Worm (Caenorhabditis elegans) whole organism, mixed stage, embryonic: ENCODE results near the gene ssp-34.

Experiments used
- blmp-1 ChIP-seq: fragments of 150-350 bp; optimal IDR thresholded peaks from 2 replicates; lab custom pipeline; 2014; ENCODE audit warnings: missing biosample characterization, missing genetic modification characterization
- ces-1 ChIP-seq: fragments of 150-350 bp; optimal IDR thresholded peaks from 2 replicates; lab custom pipeline; 2014; ENCODE audit warnings: missing biosample characterization, missing genetic modification reagents, missing genetic modification characterization
- elt-3 ChIP-seq: fragments of 150-350 bp; optimal IDR thresholded peaks from 2 replicates; lab custom pipeline; 2014; ENCODE audit warnings: missing biosample characterization, missing genetic modification characterization
- nhr-12 ChIP-seq: fragments of 150-350 bp; optimal IDR thresholded peaks from 2 replicates; lab custom pipeline; 2014; ENCODE audit warnings: missing biosample characterization, missing genetic modification characterization
- nhr-237 ChIP-seq: fragments of 150-350 bp; optimal IDR thresholded peaks from 2 replicates; lab custom pipeline; 2014; ENCODE audit warnings: missing biosample characterization, missing genetic modification characterization
- nhr-28 ChIP-seq: fragments of 150-350 bp; optimal IDR thresholded peaks from 2 replicates; lab custom pipeline; 2014; ENCODE audit warnings: missing biosample characterization, missing genetic modification characterization
- snpc-4 ChIP-seq: fragments of 150-350 bp; optimal IDR thresholded peaks from 2 replicates; lab custom pipeline; 2014; ENCODE audit warnings: missing biosample characterization, missing genetic modification characterization
- unc-39 ChIP-seq: fragments of 150-350 bp; optimal IDR thresholded peaks from 2 replicates; lab custom pipeline; 2014; ENCODE audit warnings: missing biosample characterization, missing genetic modification characterization
- unc-62 ChIP-seq: fragments of 150-350 bp; optimal IDR thresholded peaks from 2 replicates; lab custom pipeline; 2014; ENCODE audit warnings: missing biosample characterization, missing genetic modification reagents, missing genetic modification characterization
- ztf-11 ChIP-seq: fragments of 150-350 bp; optimal IDR thresholded peaks from 2 replicates; lab custom pipeline; 2014; ENCODE audit warnings: missing biosample characterization, missing genetic modification characterization

DNA sequence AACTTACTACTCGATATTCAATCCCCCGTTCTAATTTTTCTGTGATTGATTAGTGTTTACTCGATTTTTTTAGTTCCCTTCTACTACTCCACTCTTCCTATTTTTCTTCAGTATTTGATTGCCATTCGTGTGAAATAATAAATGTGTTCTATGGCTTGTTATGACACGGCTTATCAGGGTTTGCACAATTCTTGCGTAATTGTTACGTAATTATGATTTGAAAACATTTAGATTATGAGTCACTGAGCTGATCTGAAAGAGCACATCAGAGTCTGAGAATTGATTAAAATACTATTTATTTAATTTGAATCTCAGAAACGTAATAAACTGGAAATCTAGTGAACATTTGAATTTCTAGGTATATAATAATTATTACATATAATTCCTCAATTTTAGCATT lies 39.2 kb upstream of the ssp-34 start:
- no peak for TF ChIP-seq nhr-28 (tag; lab: Kevin White, UChicago)
- no peak for TF ChIP-seq nhr-237
- no peak for TF ChIP-seq snpc-4 (tag; lab: Kevin White, UChicago)
- no peak for TF ChIP-seq unc-62
- TF ChIP-seq ztf-11 (tag; lab: Kevin White, UChicago): no peak
- TF ChIP-seq nhr-12 (tag; lab: Kevin White, UChicago): no peak
- TF ChIP-seq ces-1: no peak
- no peak for TF ChIP-seq blmp-1 (tag; lab: Kevin White, UChicago)
- no peak for TF ChIP-seq unc-39 (tag; lab: Kevin White, UChicago)
- no peak for TF ChIP-seq elt-3 (tag; lab: Kevin White, UChicago)
